Fruit fly (Drosophila melanogaster) whole organism, embryonic: ENCODE results near the gene Ada2a.

ENCODE experiments used
- CG11456 ChIP-seq: fragments of 200-800 bp; sonication (Bioruptor generic); IDR thresholded peaks from 3 replicates; pipeline ENCODE4 v1.3.6; 2022; ENCODE audit warnings: missing biosample characterization, missing genetic modification characterization
- CG12744 ChIP-seq: fragments of 200-800 bp; sonication (Bioruptor generic); optimal IDR thresholded peaks from 2 replicates; lab custom pipeline; 2016; ENCODE audit warnings: missing biosample characterization, missing genetic modification characterization
- CG12769 ChIP-seq: fragments of 200-800 bp; sonication (Bioruptor generic); optimal IDR thresholded peaks from 2 replicates; lab custom pipeline; 2019; ENCODE audit warnings: missing biosample characterization, mild to moderate bottlenecking, missing genetic modification characterization, moderate library complexity
- CG17361 ChIP-seq: fragments of 200-800 bp; sonication (Bioruptor generic); IDR thresholded peaks from 3 replicates; pipeline ENCODE4 v1.3.6; 2022; ENCODE audit warnings: missing biosample characterization, missing genetic modification characterization
- CG18262 ChIP-seq: fragments of 200-800 bp; optimal IDR thresholded peaks from 3 replicates; lab custom pipeline; 2019; ENCODE audit warnings: missing biosample characterization, mild to moderate bottlenecking, missing genetic modification characterization, moderate library complexity
- CG2678 ChIP-seq: fragments of 200-800 bp; sonication (Bioruptor generic); optimal IDR thresholded peaks from 3 replicates; lab custom pipeline; 2019; ENCODE audit warnings: missing biosample characterization, mild to moderate bottlenecking, missing genetic modification characterization, moderate library complexity
- CG31365 ChIP-seq: fragments of 200-800 bp; sonication (Bioruptor generic); optimal IDR thresholded peaks from 2 replicates; lab custom pipeline; 2018; ENCODE audit warnings: missing biosample characterization, mild to moderate bottlenecking, missing genetic modification characterization
- CG3163 ChIP-seq: fragments of 200-800 bp; sonication (Bioruptor generic); optimal IDR thresholded peaks from 3 replicates; lab custom pipeline; 2016; ENCODE audit warnings: missing biosample characterization, missing genetic modification characterization
- CG32532 ChIP-seq: fragments of 200-800 bp; sonication (Bioruptor generic); IDR thresholded peaks from 2 replicates; pipeline ENCODE4 v1.3.6; 2022; ENCODE audit warnings: missing biosample characterization, missing genetic modification characterization
- CG3847 ChIP-seq: fragments of 200-800 bp; sonication (Bioruptor generic); IDR thresholded peaks from 2 replicates; pipeline ENCODE4 v1.3.6; 2022; ENCODE audit warnings: missing biosample characterization, missing genetic modification characterization
- CG5245 ChIP-seq: fragments of 200-800 bp; sonication (Bioruptor generic); optimal IDR thresholded peaks from 3 replicates; lab custom pipeline; 2016; ENCODE audit warnings: missing biosample characterization, missing genetic modification characterization
- CkIIα-i1 ChIP-seq: fragments of 200-800 bp; sonication (Bioruptor generic); IDR thresholded peaks from 2 replicates; pipeline ENCODE4 v1.3.6; 2022; ENCODE audit warnings: missing biosample characterization, missing genetic modification characterization
- D19A ChIP-seq: fragments of 200-800 bp; optimal IDR thresholded peaks from 3 replicates; lab custom pipeline; 2019; ENCODE audit warnings: missing biosample characterization, mild to moderate bottlenecking, missing genetic modification characterization, moderate library complexity
- Deaf1 ChIP-seq: fragments of 200-800 bp; optimal IDR thresholded peaks from 3 replicates; lab custom pipeline; 2019; ENCODE audit warnings: missing biosample characterization, mild to moderate bottlenecking, missing genetic modification characterization, moderate library complexity
- Dip2 ChIP-seq: fragments of 200-800 bp; sonication (Bioruptor generic); IDR thresholded peaks from 2 replicates; pipeline ENCODE4 v1.3.6; 2022; ENCODE audit warnings: missing biosample characterization, missing genetic modification characterization
- Dip3 ChIP-seq: fragments of 200-800 bp; sonication (Bioruptor generic); optimal IDR thresholded peaks from 3 replicates; lab custom pipeline; 2016; ENCODE audit warnings: missing biosample characterization, missing genetic modification characterization
- Dref ChIP-seq: fragments of 200-800 bp; sonication (Bioruptor generic); IDR thresholded peaks from 2 replicates; pipeline ENCODE4 v1.3.6; 2022; ENCODE audit warnings: missing biosample characterization, missing genetic modification characterization
- Elba2 ChIP-seq: fragments of 200-800 bp; sonication (Bioruptor generic); optimal IDR thresholded peaks from 3 replicates; lab custom pipeline; 2016; ENCODE audit warnings: missing biosample characterization, missing genetic modification characterization
- HmgD ChIP-seq: fragments of 200-800 bp; sonication (Bioruptor generic); optimal IDR thresholded peaks from 3 replicates; lab custom pipeline; 2016; ENCODE audit warnings: missing biosample characterization, missing genetic modification characterization
- Neu2 ChIP-seq: fragments of 200-800 bp; sonication (Bioruptor generic); optimal IDR thresholded peaks from 3 replicates; lab custom pipeline; 2016; ENCODE audit warnings: missing biosample characterization, missing genetic modification characterization, borderline replicate concordance
- Nf-YA ChIP-seq: fragments of 200-800 bp; sonication (Bioruptor generic); IDR thresholded peaks from 2 replicates; pipeline ENCODE4 v1.3.6; 2022; ENCODE audit warnings: missing biosample characterization, missing genetic modification characterization
- Oaz ChIP-seq: fragments of 200-800 bp; sonication (Bioruptor generic); IDR thresholded peaks from 2 replicates; pipeline ENCODE4 v1.3.6; 2022; ENCODE audit warnings: missing biosample characterization, missing genetic modification characterization
- Opbp ChIP-seq: fragments of 200-800 bp; sonication (Bioruptor generic); IDR thresholded peaks from 3 replicates; pipeline ENCODE4 v1.3.6; 2022; ENCODE audit warnings: missing biosample characterization, missing genetic modification characterization; ENCODE audit not compliant: partially characterized antibody
- Pdp1 ChIP-seq, 2 experiments: fragments of 200-800 bp; sonication (Bioruptor generic); optimal IDR thresholded peaks; 3 replicates each; lab custom pipeline; 2016; ENCODE audit warnings: missing biosample characterization in 2 of 2, missing genetic modification characterization in 2 of 2, mild to moderate bottlenecking in 1 of 2, moderate library complexity in 1 of 2
- Sox100B ChIP-seq: fragments of 200-800 bp; sonication (Bioruptor generic); optimal IDR thresholded peaks from 3 replicates; lab custom pipeline; 2018; ENCODE audit warnings: missing biosample characterization, mild to moderate bottlenecking, missing genetic modification characterization
- Trl ChIP-seq, 3 experiments: fragments of >200 bp in 2 of 3; fragments of 200-800 bp in 1 of 3; sonication (Bioruptor generic) in 1 of 3; optimal IDR thresholded peaks; 2 replicates in 1 of 3; 3 replicates in 2 of 3; lab custom pipeline; 2016 to 2017; ENCODE audit warnings: missing biosample characterization in 1 of 3, missing genetic modification characterization in 1 of 3
- Usf ChIP-seq: fragments of 200-800 bp; sonication (Bioruptor generic); optimal IDR thresholded peaks from 2 replicates; lab custom pipeline; 2017; ENCODE audit warnings: missing genotype, missing biosample characterization, missing genetic modification characterization
- YL-1 ChIP-seq: fragments of 200-800 bp; sonication (Bioruptor generic); optimal IDR thresholded peaks from 3 replicates; lab custom pipeline; 2017; ENCODE audit warnings: missing biosample characterization, mild to moderate bottlenecking, missing genetic modification characterization
- ash1 ChIP-seq: fragments of 200-800 bp; sonication (Bioruptor generic); optimal IDR thresholded peaks from 2 replicates; lab custom pipeline; 2018; ENCODE audit warnings: missing biosample characterization, mild to moderate bottlenecking, missing genetic modification characterization
- btn ChIP-seq: fragments of 200-800 bp; sonication (Bioruptor generic); optimal IDR thresholded peaks from 2 replicates; lab custom pipeline; 2016; ENCODE audit warnings: missing biosample characterization, missing genetic modification characterization
- cas ChIP-seq: fragments of 200-800 bp; sonication (Bioruptor generic); IDR thresholded peaks from 2 replicates; pipeline ENCODE4 v1.3.6; 2022; ENCODE audit warnings: missing biosample characterization, missing genetic modification characterization
- caup ChIP-seq: fragments of 200-800 bp; sonication (Bioruptor generic); optimal IDR thresholded peaks from 3 replicates; lab custom pipeline; 2017; ENCODE audit warnings: missing biosample characterization, mild to moderate bottlenecking, missing genetic modification characterization, moderate library complexity; ENCODE audit not compliant: severe bottlenecking
- corto ChIP-seq: fragments of 200-800 bp; sonication (Bioruptor generic); optimal IDR thresholded peaks from 2 replicates; lab custom pipeline; 2016; ENCODE audit warnings: missing biosample characterization, mild to moderate bottlenecking, missing genetic modification characterization, moderate library complexity
- croc ChIP-seq: fragments of 200-800 bp; sonication (Bioruptor generic); conservative IDR thresholded peaks from 3 replicates; pipeline ENCODE4 v1.3.6; 2022; ENCODE audit warnings: missing biosample characterization, missing genetic modification characterization
- dm ChIP-seq: fragments of 200-800 bp; sonication (Bioruptor generic); optimal IDR thresholded peaks from 3 replicates; lab custom pipeline; 2016; ENCODE audit warnings: missing biosample characterization, missing genetic modification characterization
- ems ChIP-seq: fragments of 200-800 bp; sonication (Bioruptor generic); optimal IDR thresholded peaks from 3 replicates; lab custom pipeline; 2016; ENCODE audit warnings: missing biosample characterization, missing genetic modification characterization
- fru ChIP-seq: fragments of >200 bp; optimal IDR thresholded peaks from 2 replicates; lab custom pipeline; 2017
- hth ChIP-seq: fragments of >200 bp; optimal IDR thresholded peaks from 2 replicates; lab custom pipeline; 2017; ENCODE audit warnings: inconsistent platforms
- jumu ChIP-seq: fragments of 200-800 bp; sonication (Bioruptor generic); optimal IDR thresholded peaks from 3 replicates; lab custom pipeline; 2016; ENCODE audit warnings: missing biosample characterization, missing genetic modification characterization
- kah ChIP-seq: fragments of 200-800 bp; sonication (Bioruptor generic); optimal IDR thresholded peaks from 2 replicates; lab custom pipeline; 2018; ENCODE audit warnings: missing biosample characterization, mild to moderate bottlenecking, missing genetic modification characterization
- lab ChIP-seq: fragments of 200-800 bp; sonication (Bioruptor generic); optimal IDR thresholded peaks from 3 replicates; lab custom pipeline; 2017; ENCODE audit warnings: missing biosample characterization, missing genetic modification characterization, mild to moderate bottlenecking, moderate library complexity, missing genetic modification reagents
- nerfin-1 ChIP-seq: fragments of 200-800 bp; sonication (Bioruptor generic); optimal IDR thresholded peaks from 3 replicates; lab custom pipeline; 2019; ENCODE audit warnings: missing biosample characterization, mild to moderate bottlenecking, missing genetic modification characterization, moderate library complexity
- nmo ChIP-seq: fragments of 200-800 bp; sonication (Bioruptor generic); optimal IDR thresholded peaks from 2 replicates; lab custom pipeline; 2018; ENCODE audit warnings: missing biosample characterization, mild to moderate bottlenecking, missing genetic modification characterization, moderate library complexity
- run ChIP-seq: fragments of 200-800 bp; sonication (Bioruptor generic); optimal IDR thresholded peaks from 3 replicates; lab custom pipeline; 2018; ENCODE audit warnings: missing biosample characterization, mild to moderate bottlenecking, missing genetic modification characterization
- seq ChIP-seq: fragments of 200-800 bp; sonication (Bioruptor generic); IDR thresholded peaks from 2 replicates; pipeline ENCODE4 v1.3.6; 2022; ENCODE audit warnings: missing biosample characterization, missing genetic modification characterization
- sob ChIP-seq: fragments of 200-800 bp; sonication (Bioruptor generic); IDR thresholded peaks from 2 replicates; pipeline ENCODE4 v1.3.6; 2022; ENCODE audit warnings: missing biosample characterization, missing genetic modification characterization
- sug ChIP-seq: fragments of 200-800 bp; optimal IDR thresholded peaks from 2 replicates; lab custom pipeline; 2019; ENCODE audit warnings: missing biosample characterization, mild to moderate bottlenecking, missing genetic modification characterization, moderate library complexity
- tio ChIP-seq: fragments of 200-800 bp; sonication (Bioruptor generic); optimal IDR thresholded peaks from 2 replicates; lab custom pipeline; 2017; ENCODE audit warnings: missing biosample characterization, missing genetic modification characterization, inconsistent platforms
- twi ChIP-seq: fragments of 200-800 bp; optimal IDR thresholded peaks from 2 replicates; lab custom pipeline; 2019; ENCODE audit warnings: missing biosample characterization, mild to moderate bottlenecking, missing genetic modification characterization, moderate library complexity
- unc-4 ChIP-seq: fragments of 200-800 bp; sonication (Bioruptor generic); IDR thresholded peaks from 2 replicates; pipeline ENCODE4 v1.3.6; 2022; ENCODE audit warnings: missing biosample characterization, missing genetic modification characterization; ENCODE audit not compliant: partially characterized antibody
- vvl ChIP-seq: fragments of 200-800 bp; sonication (Bioruptor generic); IDR thresholded peaks from 2 replicates; pipeline ENCODE4 v1.3.6; 2022; ENCODE audit warnings: missing biosample characterization, missing genetic modification characterization
- zfh2 ChIP-seq: fragments of 200-800 bp; sonication (Bioruptor generic); optimal IDR thresholded peaks from 2 replicates; lab custom pipeline; 2016; ENCODE audit warnings: missing biosample characterization, missing genetic modification characterization

The Ada2a gene

dm6 chr3R:18249268-18249667 is 6.0 kb downstream of the Ada2a start (continued):
- TF ChIP-seq twi (tag; lab: Kevin White, UChicago) (no peak), run (tag; lab: Kevin White, UChicago) (no peak), ems (GFP tag; lab: Kevin White, UChicago) (no peak), btn (GFP tag; lab: Kevin White, UChicago) (no peak), Sox100B (GFP tag; lab: Kevin White, UChicago) (no peak), cas (no peak; the same call in 1 of the 2 replicates), fru (no peak), CG18262 (tag; lab: Kevin White, UChicago) (no peak), Neu2 (GFP tag; lab: Kevin White, UChicago) (no peak), tio (GFP tag; lab: Kevin White, UChicago) (no peak), croc (GFP tag; lab: Robert Waterston, UW) (no peak), ash1 (no peak), sug (peak; percentile 13), CG3847 (GFP tag; lab: Robert Waterston, UW) (no peak), dm (no peak), CG5245 (GFP tag; lab: Kevin White, UChicago) (no peak), CG17361 (GFP tag; lab: Robert Waterston, UW) (no peak), Deaf1 (peak; percentile 53), corto (no peak), unc-4 (GFP tag; lab: Robert Waterston, UW) (no peak), kah (GFP tag; lab: Kevin White, UChicago) (no peak), CG12744 (GFP tag; lab: Kevin White, UChicago) (no peak), Pdp1 (GFP tag; optimal IDR thresholded peaks at IDR 0.05; lab: Kevin White, UChicago) (peak in 1 of 2 experiments; percentile 44), hth (lab: Kevin White, UChicago) (no peak), Trl (optimal IDR thresholded peaks at IDR 0.05; lab: Kevin White, UChicago) (peak; percentile 30 to 73), Trl (GFP tag; optimal IDR thresholded peaks at IDR 0.05; lab: Kevin White, UChicago) (no peak), nmo (GFP tag; lab: Kevin White, UChicago) (no peak), sob (GFP tag; lab: Robert Waterston, UW) (0 out of 2 replicates have a peak, but pooled peaks have one; percentile 30), Dip2 (no peak), Dip3 (GFP tag; lab: Kevin White, UChicago) (no peak), CG12769 (tag; lab: Kevin White, UChicago) (no peak), D19A (no peak), zfh2 (no peak), nerfin-1 (no peak), Nf-YA (GFP tag; lab: Robert Waterston, UW) (no peak), caup (GFP tag; lab: Kevin White, UChicago) (no peak), CkIIα-i1 (GFP tag; lab: Robert Waterston, UW) (no peak), CG11456 (no peak), YL-1 (GFP tag; lab: Kevin White, UChicago) (no peak), jumu (GFP tag; lab: Kevin White, UChicago) (no peak), seq (no peak; the same call in 1 of the 2 replicates), CG3163 (GFP tag; lab: Kevin White, UChicago) (peak; percentile 58), Elba2 (GFP tag; lab: Kevin White, UChicago) (no peak), HmgD (GFP tag; lab: Kevin White, UChicago) (no peak), Opbp (GFP tag; lab: Robert Waterston, UW) (no peak), Oaz (no peak), CG31365 (tag; lab: Kevin White, UChicago) (no peak), lab (GFP tag; lab: Kevin White, UChicago) (no peak), Usf (GFP tag; lab: Kevin White, UChicago) (no peak), CG2678 (tag; lab: Kevin White, UChicago) (no peak), Dref (no peak), CG32532 (GFP tag; lab: Robert Waterston, UW) (peak; percentile 46; the same call in 1 of the 2 replicates), vvl (GFP tag; lab: Robert Waterston, UW) (0 out of 2 replicates have a peak, but pooled peaks have one; percentile 23)
